Worm (Caenorhabditis elegans) whole organism, young adult: ENCODE results near the gene spe-29.

Source experiments
- C17E4.6 ChIP-seq: fragments of 200-800 bp; sonication (Bioruptor generic); IDR thresholded peaks from 2 replicates; pipeline ENCODE4 v1.3.6; 2022; ENCODE audit warnings: missing genetic modification reagents, missing genetic modification characterization, missing compliant biosample characterization
- F10E7.11 ChIP-seq: sonication (generic microtip); optimal IDR thresholded peaks from 2 replicates; lab custom pipeline; 2017; ENCODE audit warnings: mild to moderate bottlenecking, missing genetic modification characterization, moderate library complexity, missing compliant biosample characterization
- F33H1.4 ChIP-seq: fragments of 200-800 bp; sonication (Bioruptor generic); IDR thresholded peaks from 2 replicates; pipeline ENCODE4 v1.3.6; 2022; ENCODE audit warnings: missing genetic modification reagents, missing genetic modification characterization, missing compliant biosample characterization
- F39B2.1 ChIP-seq: fragments of 200-800 bp; sonication (Bioruptor generic); IDR thresholded peaks from 2 replicates; pipeline ENCODE4 v1.3.6; 2022; ENCODE audit warnings: missing genetic modification reagents, missing genetic modification characterization, missing compliant biosample characterization
- F55B11.4 ChIP-seq: sonication (generic microtip); optimal IDR thresholded peaks from 2 replicates; lab custom pipeline; 2016; ENCODE audit warnings: missing compliant biosample characterization, missing genetic modification characterization, borderline replicate concordance; ENCODE audit not compliant: insufficient read depth
- K12H6.12 ChIP-seq: fragments of 200-800 bp; sonication (Bioruptor generic); optimal IDR thresholded peaks from 2 replicates; lab custom pipeline; 2018; ENCODE audit warnings: mild to moderate bottlenecking, missing genetic modification characterization, missing compliant biosample characterization
- Y53F4B.3 ChIP-seq: fragments of 200-800 bp; sonication (Bioruptor generic); IDR thresholded peaks from 2 replicates; pipeline ENCODE4 v1.3.6; 2022; ENCODE audit warnings: missing genetic modification reagents, missing genetic modification characterization, missing compliant biosample characterization
- Y53G8AR.9 ChIP-seq: fragments of 200-800 bp; sonication (Bioruptor generic); conservative IDR thresholded peaks from 2 replicates; pipeline ENCODE4 v1.3.6; 2022; ENCODE audit warnings: missing genetic modification reagents, missing genetic modification characterization, missing compliant biosample characterization
- Y79H2A.3 ChIP-seq: fragments of 200-800 bp; sonication (Bioruptor generic); conservative IDR thresholded peaks from 2 replicates; pipeline ENCODE4 v1.3.6; 2022; ENCODE audit warnings: missing genetic modification reagents, missing genetic modification characterization, missing compliant biosample characterization
- attf-3 ChIP-seq: fragments of 200-800 bp; sonication (Bioruptor generic); conservative IDR thresholded peaks from 2 replicates; pipeline ENCODE4 v1.3.6; 2022; ENCODE audit warnings: missing genetic modification reagents, missing genetic modification characterization, missing compliant biosample characterization
- attf-5 ChIP-seq: fragments of 200-800 bp; sonication (Bioruptor generic); optimal IDR thresholded peaks from 2 replicates; lab custom pipeline; 2018; ENCODE audit warnings: mild to moderate bottlenecking, missing genetic modification characterization, missing compliant biosample characterization
- bed-1 ChIP-seq: fragments of 200-800 bp; sonication (Bioruptor generic); IDR thresholded peaks from 2 replicates; pipeline ENCODE4 v1.3.6; 2022; ENCODE audit warnings: missing genetic modification reagents, missing genetic modification characterization, missing compliant biosample characterization
- dox-1 ChIP-seq: fragments of 200-800 bp; sonication (Bioruptor generic); IDR thresholded peaks from 2 replicates; pipeline ENCODE4 v1.3.6; 2022; ENCODE audit warnings: missing genetic modification reagents, missing genetic modification characterization, missing compliant biosample characterization
- dpff-1 ChIP-seq: sonication (generic microtip); optimal IDR thresholded peaks from 2 replicates; lab custom pipeline; 2017; ENCODE audit warnings: mild to moderate bottlenecking, missing genetic modification characterization, missing compliant biosample characterization
- dpl-1 ChIP-seq: fragments of 150-350 bp; optimal IDR thresholded peaks from 2 replicates; lab custom pipeline; 2014; ENCODE audit warnings: missing biosample characterization, missing genetic modification reagents, missing genetic modification characterization
- fkh-3 ChIP-seq: sonication (generic microtip); optimal IDR thresholded peaks from 2 replicates; lab custom pipeline; 2016; ENCODE audit warnings: mild to moderate bottlenecking, missing genetic modification characterization, missing compliant biosample characterization
- hrde-1 ChIP-seq: sonication (generic microtip); optimal IDR thresholded peaks from 2 replicates; lab custom pipeline; 2016; ENCODE audit warnings: missing genetic modification characterization, mild to moderate bottlenecking, missing compliant biosample characterization, moderate library complexity, missing genotype, missing genetic modification reagents, borderline replicate concordance
- let-607 ChIP-seq, 2 experiments: fragments of 200-800 bp in 1 of 2; sonication (Bioruptor generic) in 1 of 2; sonication (generic microtip) in 1 of 2; optimal IDR thresholded peaks; 2 replicates each; lab custom pipeline; 2016 to 2018; ENCODE audit warnings: mild to moderate bottlenecking in 2 of 2, missing compliant biosample characterization in 2 of 2, missing genetic modification characterization in 2 of 2, moderate library complexity in 2 of 2, missing genotype in 1 of 2
- lin-54 ChIP-seq: fragments of 200-800 bp; sonication (Bioruptor generic); optimal IDR thresholded peaks from 2 replicates; lab custom pipeline; 2018; ENCODE audit warnings: mild to moderate bottlenecking, missing genetic modification characterization, missing compliant biosample characterization
- madf-3 ChIP-seq: fragments of 200-800 bp; sonication (Bioruptor generic); IDR thresholded peaks from 2 replicates; pipeline ENCODE4 v1.3.6; 2022; ENCODE audit warnings: missing genetic modification reagents, missing genetic modification characterization, missing compliant biosample characterization
- mcd-1 ChIP-seq: fragments of 200-800 bp; sonication (Bioruptor generic); IDR thresholded peaks from 2 replicates; pipeline ENCODE4 v1.3.6; 2022; ENCODE audit warnings: missing genetic modification reagents, missing genetic modification characterization, missing compliant biosample characterization
- nfya-1 ChIP-seq: sonication (generic microtip); optimal IDR thresholded peaks from 2 replicates; lab custom pipeline; 2017; ENCODE audit warnings: antibody characterized with exemption, missing compliant biosample characterization, missing genetic modification characterization, borderline replicate concordance; ENCODE audit not compliant: insufficient read depth
- rcor-1 ChIP-seq: fragments of 200-800 bp; sonication (Bioruptor generic); IDR thresholded peaks from 2 replicates; pipeline ENCODE4 v1.3.6; 2022; ENCODE audit warnings: missing genetic modification reagents, missing genetic modification characterization, missing compliant biosample characterization
- sdz-38 ChIP-seq: sonication (generic microtip); optimal IDR thresholded peaks from 2 replicates; lab custom pipeline; 2016; ENCODE audit warnings: missing genotype, missing genetic modification characterization, missing compliant biosample characterization
- snpc-3.4 ChIP-seq: sonication (generic microtip); optimal IDR thresholded peaks from 2 replicates; lab custom pipeline; 2017; ENCODE audit warnings: missing genetic modification characterization, mild to moderate bottlenecking, missing compliant biosample characterization, antibody characterized with exemption, moderate library complexity, missing genotype, missing genetic modification reagents
- snpc-4 ChIP-seq, 5 experiments: fragments of 150-350 bp in 1 of 5; sonication (generic microtip) in 4 of 5; optimal IDR thresholded peaks; 2 replicates each; lab custom pipeline; 2014 to 2018; ENCODE audit warnings: missing genetic modification characterization in 5 of 5, missing biosample characterization in 3 of 5, antibody characterized with exemption in 2 of 5, mild to moderate bottlenecking in 2 of 5, missing compliant biosample characterization in 2 of 5, missing genotype in 2 of 5, moderate library complexity in 2 of 5, missing genetic modification reagents in 1 of 5
- zfh-2 ChIP-seq: fragments of 200-800 bp; sonication (Bioruptor generic); conservative IDR thresholded peaks from 2 replicates; pipeline ENCODE4 v1.3.6; 2022; ENCODE audit warnings: missing genetic modification reagents, missing genetic modification characterization, missing compliant biosample characterization
- ztf-18 ChIP-seq: sonication (generic microtip); optimal IDR thresholded peaks from 2 replicates; lab custom pipeline; 2016; ENCODE audit warnings: missing genotype, mild to moderate bottlenecking, missing genetic modification characterization, missing compliant biosample characterization
- ztf-22 ChIP-seq: fragments of 200-800 bp; sonication (Bioruptor generic); optimal IDR thresholded peaks from 2 replicates; lab custom pipeline; 2018; ENCODE audit warnings: mild to moderate bottlenecking, missing genetic modification characterization, moderate library complexity, missing compliant biosample characterization

The spe-29 gene

ce11 chrIV:9928180-9928896, 5.3 kb upstream of the spe-29 start, which contains the start of gene dur-1:
TSS of gene dur-1 (minus strand) at chrIV:9928230.
- TF ChIP-seq K12H6.12 (peak; percentile 25), bed-1 (no peak)

ce11 chrIV:9932055-9932454, 1.6 kb upstream of the spe-29 start, which contains the start of the genes trmt-10A and F25H8.2:
TSS of gene trmt-10A (minus strand) at chrIV:9932213.
TSS of gene F25H8.2 (plus strand) at chrIV:9932235.
- TF ChIP-seq F39B2.1 (GFP tag; lab: Robert Waterston, UW) (no peak), attf-5 (peak; percentile 54), attf-3 (peak; percentile 76), lin-54 (GFP tag; lab: Kevin White, UChicago) (no peak), mcd-1 (peak; percentile 70)

- TF ChIP-seq madf-3 (0 out of 2 replicates have a peak, but pooled peaks have one; percentile 15), fkh-3 (no peak)
Measured at ce11 chrIV:9943214-9943613, 9.5 kb downstream of the spe-29 start.

- TF ChIP-seq let-607 (tag; optimal IDR thresholded peaks at IDR 0.05; lab: Kevin White, UChicago) = no peak
- TF ChIP-seq dpl-1 (GFP tag; lab: Kevin White, UChicago) = no peak
- no peak for TF ChIP-seq nfya-1 (tag; lab: Kevin White, UChicago)
- no peak for TF ChIP-seq F10E7.11
- no peak for TF ChIP-seq Y79H2A.3 (GFP tag; lab: Robert Waterston, UW)
- TF ChIP-seq snpc-4 (GFP tag; optimal IDR thresholded peaks at IDR 0.05; lab: Kevin White, UChicago) = no peak
- TF ChIP-seq snpc-4 (tag; optimal IDR thresholded peaks at IDR 0.05; lab: Kevin White, UChicago) = no peak
Measured at ce11 chrIV:9944279-9944678, 10.6 kb downstream of the spe-29 start.

ce11 chrIV:9948035-9948434, 14.4 kb downstream of the spe-29 start:
- TF ChIP-seq F55B11.4 (no peak), C17E4.6 (GFP tag; lab: Robert Waterston, UW) (no peak), ztf-18 (tag; lab: Kevin White, UChicago) (no peak), ztf-22 (GFP tag; lab: Kevin White, UChicago) (no peak), rcor-1 (GFP tag; lab: Robert Waterston, UW) (no peak)

- TF ChIP-seq F33H1.4 (GFP tag; lab: Robert Waterston, UW) (no peak), Y53G8AR.9 (no peak), F10E7.11 (no peak), snpc-3.4 (tag; lab: Kevin White, UChicago) (no peak), Y53F4B.3 (GFP tag; lab: Robert Waterston, UW) (no peak), dpff-1 (tag; lab: Kevin White, UChicago) (no peak), mcd-1 (no peak), dox-1 (GFP tag; lab: Robert Waterston, UW) (no peak), Y79H2A.3 (GFP tag; lab: Robert Waterston, UW) (no peak), hrde-1 (tag; lab: Kevin White, UChicago) (no peak), sdz-38 (tag; lab: Kevin White, UChicago) (no peak), zfh-2 (GFP tag; lab: Robert Waterston, UW) (no peak)
- TF ChIP-seq, all 124 proteins: peak for 0
Measured at ce11 chrIV:9953333-9953732, 19.7 kb downstream of the spe-29 start, which contains the start of gene gon-1. TSS of gene gon-1 (minus strand) at chrIV:9953433.
